Worm (Caenorhabditis elegans): ENCODE results near the gene pycr-4.

The pycr-4 gene

DNA sequence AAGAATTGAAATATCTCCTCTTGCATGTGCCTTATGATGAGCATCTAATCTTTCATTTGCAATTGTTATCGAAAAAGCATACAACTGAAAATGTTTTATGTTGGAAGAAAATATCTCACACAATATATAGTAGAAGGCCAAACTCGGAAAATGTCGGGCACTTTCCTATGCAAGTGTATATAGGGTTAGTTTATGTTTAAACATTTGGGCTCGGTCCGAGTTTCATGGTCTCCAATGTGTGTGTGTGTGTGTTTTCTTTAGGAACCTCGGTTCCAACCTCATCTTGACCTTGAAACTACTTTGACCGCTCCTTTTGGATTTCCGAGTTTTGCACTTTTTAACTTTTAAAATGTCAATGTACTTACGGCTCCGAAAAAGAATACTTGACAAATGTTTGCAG is 22.2 kb upstream of the pycr-4 start:
- no peak for TF ChIP-seq unc-62 (GFP tag; optimal IDR thresholded peaks at IDR 0.05)

DNA sequence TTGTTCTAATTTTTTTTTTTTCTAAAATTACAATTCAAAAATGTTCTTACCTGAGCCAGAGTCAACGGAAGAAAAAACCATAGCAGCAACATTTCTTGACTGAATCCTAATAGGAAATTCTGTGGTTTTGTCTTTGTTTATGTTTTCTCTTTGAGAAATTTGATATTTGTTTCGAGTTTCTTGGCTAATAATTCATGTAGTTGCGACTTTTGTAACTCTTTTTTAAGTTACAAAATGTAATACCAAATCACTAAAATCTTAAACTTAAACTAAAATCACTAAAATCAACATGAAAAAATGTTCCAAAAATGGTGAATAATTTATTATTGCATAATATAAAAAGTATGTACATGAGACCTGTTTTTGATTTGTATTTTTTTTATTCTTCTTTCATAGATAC is 20.7 kb upstream of the pycr-4 start, which contains the start of gene egas-4:
egas-4 (minus strand) TSS at position 101 of the 400 bp plus-strand sequence.
- TF ChIP-seq unc-62 (GFP tag; optimal IDR thresholded peaks at IDR 0.05), result no peak

DNA sequence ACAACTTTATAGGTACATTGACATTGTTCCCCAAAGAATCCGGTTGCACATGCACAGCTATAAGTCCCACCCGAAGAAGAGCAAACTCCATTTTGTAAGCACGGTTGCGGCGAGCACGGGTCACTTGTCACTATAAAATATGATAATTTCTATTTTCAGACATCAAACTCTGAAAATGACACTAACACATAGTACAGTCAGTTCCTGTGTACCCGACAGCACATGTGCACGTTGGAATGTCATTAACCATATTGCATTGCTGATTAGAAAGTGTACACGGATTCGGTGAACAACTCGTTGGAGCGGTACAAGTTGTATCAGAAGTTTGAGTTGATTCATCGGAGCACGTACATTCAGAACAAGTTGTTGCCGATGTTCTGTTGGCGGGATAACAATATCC is 20.1 kb upstream of the pycr-4 start:
- TF ChIP-seq unc-62 (GFP tag; optimal IDR thresholded peaks at IDR 0.05), result no peak

DNA sequence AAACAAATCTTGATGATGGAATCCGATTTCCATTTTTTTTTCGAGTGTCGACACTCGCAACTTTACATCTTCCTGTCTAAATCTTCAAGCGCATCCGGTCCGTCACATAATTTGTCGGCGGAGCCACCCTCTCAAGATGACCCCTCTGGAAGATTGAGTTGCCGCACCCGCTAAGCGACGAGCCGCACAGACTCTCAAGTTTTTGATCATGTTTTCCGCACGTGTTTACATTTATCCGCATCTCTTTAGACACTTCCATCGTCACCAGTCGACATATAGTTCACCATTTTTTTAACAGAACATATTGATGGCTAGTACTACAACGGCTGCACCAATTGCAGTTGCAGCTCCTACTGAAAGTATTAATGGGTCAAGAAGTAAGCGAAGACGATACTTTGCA is 14.4 kb upstream of the pycr-4 start, which contains the start of gene F55G1.1:
F55G1.1 (plus strand) TSS at position 301 of the 400 bp plus-strand sequence.
- TF ChIP-seq unc-62 (GFP tag; optimal IDR thresholded peaks at IDR 0.05), result no peak

DNA sequence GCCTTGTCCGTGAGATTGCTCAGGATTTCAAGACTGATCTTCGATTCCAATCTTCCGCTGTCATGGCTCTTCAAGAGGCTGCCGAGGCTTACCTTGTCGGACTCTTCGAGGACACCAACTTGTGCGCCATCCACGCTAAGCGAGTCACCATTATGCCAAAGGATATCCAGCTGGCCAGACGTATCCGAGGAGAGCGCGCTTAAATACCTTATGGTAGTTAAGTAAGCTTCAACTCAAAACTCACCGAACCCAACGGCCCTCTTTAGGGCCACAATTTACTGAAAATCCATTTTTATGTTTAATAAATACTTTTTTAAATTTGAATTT is 11.3 kb upstream of the pycr-4 start:
- no peak for TF ChIP-seq unc-62 (GFP tag; optimal IDR thresholded peaks at IDR 0.05)

DNA sequence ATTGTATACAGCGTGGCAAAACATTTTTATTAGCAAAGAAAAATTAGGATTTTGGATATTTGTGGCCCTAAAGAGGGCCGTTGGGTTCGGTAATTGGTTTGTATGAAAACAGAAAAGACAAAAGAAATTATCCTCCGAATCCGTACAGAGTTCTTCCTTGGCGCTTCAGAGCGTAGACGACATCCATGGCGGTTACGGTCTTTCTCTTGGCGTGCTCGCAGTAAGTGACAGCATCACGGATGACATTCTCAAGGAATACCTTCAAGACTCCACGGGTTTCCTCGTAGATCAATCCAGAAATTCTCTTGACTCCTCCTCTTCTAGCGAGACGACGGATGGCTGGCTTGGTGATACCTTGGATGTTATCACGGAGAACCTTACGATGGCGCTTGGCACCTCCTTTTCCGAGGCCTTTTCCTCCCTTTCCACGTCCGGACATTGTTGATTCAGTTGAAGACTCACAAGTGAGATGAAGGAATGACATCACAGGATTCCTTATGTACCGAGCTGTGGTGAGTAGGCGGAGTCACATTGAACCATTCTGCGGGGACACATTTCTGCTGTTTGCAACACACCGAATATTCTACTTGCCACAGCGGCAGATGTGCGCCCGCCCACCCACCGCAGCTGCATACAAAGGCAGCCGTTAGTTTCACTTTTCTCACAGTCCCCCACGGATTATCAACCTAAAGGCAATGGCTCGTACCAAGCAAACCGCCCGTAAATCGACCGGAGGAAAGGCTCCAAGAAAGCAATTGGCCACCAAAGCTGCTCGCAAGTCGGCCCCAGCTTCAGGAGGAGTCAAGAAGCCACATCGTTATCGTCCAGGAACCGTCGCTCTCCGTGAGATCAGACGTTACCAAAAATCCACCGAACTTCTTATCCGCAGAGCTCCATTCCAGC is 10.7 kb upstream of the pycr-4 start, which contains the start of the genes his-60 and his-59:
his-60 (minus strand) TSS at position 439 of the 903 bp plus-strand sequence.
his-59 (plus strand) TSS at position 696 of the 903 bp plus-strand sequence.
- no peak for TF ChIP-seq unc-62 (GFP tag; optimal IDR thresholded peaks at IDR 0.05)

DNA sequence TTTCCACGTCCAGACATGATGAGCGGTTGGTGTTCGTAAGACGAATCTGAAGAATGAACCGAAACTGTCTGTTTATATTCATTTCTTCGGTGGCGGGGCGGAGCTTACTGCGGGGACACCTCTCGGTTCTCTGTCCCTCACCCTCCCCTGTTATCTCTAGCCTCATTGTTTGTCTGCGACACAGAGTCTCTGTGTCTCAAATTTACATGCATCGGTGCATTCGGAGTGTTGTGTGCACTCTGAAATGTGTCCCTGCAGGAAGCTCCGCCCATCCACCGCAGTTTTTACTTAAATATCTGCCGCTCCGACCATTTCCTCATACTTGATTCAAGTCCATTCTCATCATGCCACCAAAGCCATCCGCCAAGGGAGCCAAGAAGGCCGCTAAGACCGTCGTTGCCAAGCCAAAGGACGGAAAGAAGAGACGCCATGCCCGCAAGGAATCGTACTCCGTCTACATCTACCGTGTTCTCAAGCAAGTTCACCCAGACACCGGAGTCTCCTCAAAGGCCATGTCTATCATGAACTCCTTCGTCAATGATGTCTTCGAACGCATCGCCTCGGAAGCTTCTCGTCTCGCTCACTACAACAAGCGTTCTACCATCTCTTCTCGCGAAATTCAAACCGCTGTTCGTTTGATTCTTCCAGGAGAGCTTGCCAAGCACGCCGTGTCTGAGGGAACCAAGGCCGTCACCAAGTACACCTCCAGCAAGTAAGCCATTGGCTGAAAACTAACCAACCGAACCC is 9.3 kb upstream of the pycr-4 start, which contains the start of the genes his-61 and his-62:
his-61 (minus strand) TSS at position 17 of the 747 bp plus-strand sequence.
his-62 (plus strand) TSS at position 345 of the 747 bp plus-strand sequence.
- TF ChIP-seq unc-62 (GFP tag; optimal IDR thresholded peaks at IDR 0.05), result no peak

DNA sequence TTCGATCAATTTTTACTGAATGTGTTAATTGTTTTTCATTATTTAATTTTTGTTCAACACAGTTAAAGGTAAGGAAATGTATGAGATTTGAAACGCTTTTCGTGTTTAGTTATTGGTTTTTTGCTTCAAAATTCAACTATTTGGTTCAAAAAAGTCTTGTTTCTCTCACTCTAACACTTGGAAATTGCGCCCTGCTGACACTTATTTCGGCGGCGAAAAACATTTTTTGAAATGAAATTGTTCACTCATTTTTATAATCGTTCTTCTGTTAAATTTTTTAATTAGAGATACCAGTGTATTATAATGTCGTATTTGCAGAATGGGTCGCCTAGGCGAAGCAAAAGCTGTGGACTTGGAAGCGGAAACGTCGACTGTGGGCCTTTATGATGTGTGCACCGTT is 1.0 kb upstream of the pycr-4 start, which contains the start of gene rod-1:
rod-1 (plus strand) TSS at position 319 of the 400 bp plus-strand sequence.
- TF ChIP-seq unc-62 (GFP tag; optimal IDR thresholded peaks at IDR 0.05), result no peak

DNA sequence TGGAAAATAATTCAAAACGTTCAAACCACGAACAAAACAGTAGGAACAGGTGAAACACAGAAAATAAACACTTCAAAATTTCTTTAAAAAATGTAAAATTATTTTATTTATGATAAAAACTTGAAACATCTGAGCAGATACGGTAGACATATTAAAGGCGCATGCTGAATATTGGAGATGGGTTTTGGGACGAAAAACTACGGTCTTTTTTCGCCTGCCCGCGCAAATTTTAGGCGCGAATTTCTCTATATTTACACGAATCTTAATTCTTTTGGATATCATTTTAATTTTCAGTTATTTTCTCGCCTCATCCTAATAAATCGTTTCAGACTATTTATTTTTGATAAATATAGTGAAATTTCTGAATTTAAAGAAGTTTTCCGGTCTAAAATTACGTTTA is 600 bp upstream of the pycr-4 start:
- no peak for TF ChIP-seq unc-62 (GFP tag; optimal IDR thresholded peaks at IDR 0.05)

DNA sequence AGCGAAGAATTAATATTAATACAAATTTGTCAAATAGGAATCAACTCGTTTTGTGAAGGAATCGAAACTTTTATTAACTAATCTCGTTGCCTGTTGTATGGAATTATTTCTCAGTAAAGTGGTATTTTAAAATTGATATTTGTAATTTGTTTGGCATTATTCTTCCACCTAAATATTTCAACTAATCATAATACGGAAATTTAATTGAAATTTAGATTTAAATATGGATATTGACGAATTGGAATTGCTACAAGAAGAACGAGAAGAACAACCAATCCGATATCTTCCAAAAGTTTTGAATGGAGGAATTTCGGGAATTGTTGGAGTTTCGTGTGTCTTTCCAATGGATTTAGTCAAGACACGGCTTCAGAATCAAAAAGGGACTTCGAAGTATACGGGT is 2.3 kb downstream of the pycr-4 start, which contains the start of gene slc-25A18.2:
slc-25A18.2 (plus strand) TSS at position 216 of the 400 bp plus-strand sequence.
- no peak for TF ChIP-seq unc-62 (GFP tag; optimal IDR thresholded peaks at IDR 0.05)

DNA sequence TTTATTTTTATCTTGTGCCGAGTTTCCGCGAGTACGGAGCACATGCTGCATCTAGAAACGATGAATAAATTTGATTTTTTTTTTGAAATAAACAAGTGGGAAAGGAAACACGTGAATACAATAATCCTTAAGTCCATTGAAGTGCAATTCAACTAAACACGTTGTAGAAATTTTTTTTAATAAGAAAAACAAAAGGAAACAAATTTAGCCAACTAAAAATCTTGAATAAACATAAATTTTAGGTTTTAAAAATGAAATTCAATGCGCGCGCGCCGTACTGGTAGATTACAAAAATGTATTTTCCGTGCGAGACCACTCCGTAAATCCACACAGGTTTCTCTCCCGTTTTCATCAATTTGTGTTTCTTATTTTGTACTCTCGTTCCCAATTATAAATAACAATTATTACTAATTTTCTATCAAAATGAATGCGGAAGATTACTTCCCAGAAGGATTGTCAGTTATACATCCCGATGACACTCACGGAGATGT is 3.9 kb downstream of the pycr-4 start, which contains the start of the genes plk-3 and F55G1.6:
plk-3 (minus strand) TSS at position 51 of the 491 bp plus-strand sequence.
F55G1.6 (plus strand) TSS at position 359 of the 491 bp plus-strand sequence.
- no peak for TF ChIP-seq unc-62 (GFP tag; optimal IDR thresholded peaks at IDR 0.05)

DNA sequence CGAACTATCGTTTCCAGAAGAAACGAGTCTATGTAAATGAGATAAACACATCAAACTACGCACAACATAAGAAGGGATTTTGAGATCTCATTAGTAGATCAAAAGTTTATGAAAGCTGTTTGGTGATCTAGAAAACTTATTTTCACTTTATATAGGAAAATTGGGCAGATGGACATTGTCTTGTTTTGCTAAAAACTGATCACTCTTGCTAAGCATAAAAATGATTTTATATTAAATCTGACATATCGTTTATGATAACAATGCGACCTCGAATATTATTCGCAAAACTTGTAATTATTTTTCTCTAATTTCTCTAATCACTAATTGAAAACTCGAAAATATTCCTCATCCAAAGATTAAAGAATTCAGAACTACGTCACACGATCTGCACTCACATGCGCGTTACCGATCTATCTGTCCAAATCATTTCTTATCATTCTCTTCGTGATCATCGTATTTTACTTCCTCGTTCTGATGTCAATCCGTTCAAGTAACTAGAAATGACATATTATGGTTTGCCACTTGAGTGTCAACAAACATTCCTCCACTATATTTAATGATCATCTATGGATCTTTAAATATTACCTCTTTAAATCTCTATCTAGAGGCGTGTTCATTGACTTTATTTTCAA is 7.2 kb downstream of the pycr-4 start, which contains the start of gene F55G1.7:
F55G1.7 (minus strand) TSS at position 51 of the 632 bp plus-strand sequence.
- TF ChIP-seq unc-62 (GFP tag; optimal IDR thresholded peaks at IDR 0.05), result no peak

DNA sequence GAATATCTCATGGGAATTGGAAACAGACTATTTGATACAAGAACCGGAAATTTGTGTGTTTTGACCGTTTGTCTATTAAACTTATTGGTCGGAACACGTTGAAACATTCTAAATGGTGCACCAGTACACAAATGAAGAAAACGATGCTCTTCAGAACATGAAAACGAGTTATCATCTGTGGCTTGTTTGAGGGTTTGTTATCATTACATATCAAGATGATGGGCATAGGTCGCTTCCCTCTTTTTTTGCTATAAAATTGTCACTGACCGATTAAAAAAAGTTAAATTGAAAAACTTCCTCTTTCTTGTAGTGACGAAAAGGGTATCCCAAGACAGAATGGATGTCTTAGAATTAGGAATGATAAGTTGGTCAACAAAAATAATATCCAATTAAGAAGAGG is 8.5 kb downstream of the pycr-4 start:
- no peak for TF ChIP-seq unc-62 (GFP tag; optimal IDR thresholded peaks at IDR 0.05)

DNA sequence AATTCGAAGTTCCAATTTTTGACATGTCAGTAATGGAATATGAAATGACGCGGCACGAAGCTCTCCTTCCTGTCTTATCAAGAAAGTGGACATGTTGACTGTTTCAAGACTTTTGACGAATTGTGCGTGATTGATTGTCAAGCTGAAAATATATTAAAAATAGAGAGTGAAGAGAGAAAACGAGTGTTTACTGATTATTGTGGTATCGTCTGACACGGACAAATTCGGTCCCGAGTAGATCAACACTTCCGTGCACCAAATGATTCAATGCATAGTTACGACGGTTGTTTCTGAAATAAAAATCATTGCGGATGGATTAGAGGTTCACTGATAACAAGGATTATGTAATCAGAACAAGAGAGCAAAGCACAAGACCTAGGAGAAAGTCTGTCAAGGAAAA is 9.9 kb downstream of the pycr-4 start:
- TF ChIP-seq unc-62 (GFP tag; optimal IDR thresholded peaks at IDR 0.05), result no peak

DNA sequence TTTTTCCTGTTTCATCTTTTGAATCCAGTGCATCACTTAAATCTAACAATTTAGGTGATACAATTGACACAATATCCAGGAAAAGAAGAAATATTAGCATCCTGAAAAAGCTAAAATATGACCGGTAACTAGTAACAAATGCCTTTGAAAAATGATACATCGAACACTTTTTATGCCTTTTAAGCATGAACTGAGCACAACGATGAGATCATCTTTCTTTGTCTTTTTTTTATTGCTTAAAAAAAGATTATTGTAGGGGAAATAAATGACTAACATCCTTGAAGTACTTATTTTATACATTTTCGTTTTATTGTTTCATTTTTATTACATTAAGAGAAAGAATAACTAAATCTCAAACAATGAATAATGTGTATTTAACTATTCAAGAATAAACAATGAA is 11.2 kb downstream of the pycr-4 start, which contains the start of gene F13B6.3:
F13B6.3 (minus strand) TSS at position 101 of the 400 bp plus-strand sequence.
- TF ChIP-seq unc-62 (GFP tag; optimal IDR thresholded peaks at IDR 0.05), result no peak

Measured in whole organism, dauer.